Fruit fly (Drosophila melanogaster): ENCODE results near the gene CG34347.

Gene CG34347

dm6 chr3R:31314477-31314876 is 3.5 kb downstream of the CG34347 start:
- no peak for TF ChIP-seq CG17801 (GFP tag; optimal IDR thresholded peaks at IDR 0.05; ENCODE audit: partially characterized antibody)

- TF ChIP-seq CG17801 (GFP tag; optimal IDR thresholded peaks at IDR 0.05; ENCODE audit: partially characterized antibody) = no peak
These were observed 8.7 kb downstream of the CG34347 start for dm6 chr3R:31319426-31320221.

- TF ChIP-seq CG17801 (GFP tag; optimal IDR thresholded peaks at IDR 0.05; ENCODE audit: partially characterized antibody) = no peak
These were observed 9.5 kb downstream of the CG34347 start for dm6 chr3R:31320483-31320882.

- no peak for TF ChIP-seq CG17801 (GFP tag; optimal IDR thresholded peaks at IDR 0.05; ENCODE audit: partially characterized antibody)
These were observed 10.5 kb downstream of the CG34347 start for dm6 chr3R:31321410-31321809.

- no peak for TF ChIP-seq CG17801 (GFP tag; optimal IDR thresholded peaks at IDR 0.05; ENCODE audit: partially characterized antibody)
These were observed 11.3 kb downstream of the CG34347 start for dm6 chr3R:31322274-31322673.

- TF ChIP-seq CG17801 (GFP tag; optimal IDR thresholded peaks at IDR 0.05; ENCODE audit: partially characterized antibody) = no peak
These were observed 13.5 kb downstream of the CG34347 start for dm6 chr3R:31324474-31324873.

- no peak for TF ChIP-seq CG17801 (GFP tag; optimal IDR thresholded peaks at IDR 0.05; ENCODE audit: partially characterized antibody)
These were observed 14.1 kb downstream of the CG34347 start for dm6 chr3R:31325055-31325454.

dm6 chr3R:31329809-31330208 is 18.9 kb downstream of the CG34347 start:
- TF ChIP-seq CG17801 (GFP tag; optimal IDR thresholded peaks at IDR 0.05; ENCODE audit: partially characterized antibody) = no peak

- no peak for TF ChIP-seq CG17801 (GFP tag; optimal IDR thresholded peaks at IDR 0.05; ENCODE audit: partially characterized antibody)
These were observed 25.3 kb downstream of the CG34347 start for dm6 chr3R:31336291-31336690.

dm6 chr3R:31339818-31340217 is 28.9 kb downstream of the CG34347 start:
- TF ChIP-seq CG17801 (GFP tag; optimal IDR thresholded peaks at IDR 0.05; ENCODE audit: partially characterized antibody) = no peak

dm6 chr3R:31340769-31341168 is 29.8 kb downstream of the CG34347 start:
- TF ChIP-seq CG17801 (GFP tag; optimal IDR thresholded peaks at IDR 0.05; ENCODE audit: partially characterized antibody) = no peak

dm6 chr3R:31342574-31342973 is 31.6 kb downstream of the CG34347 start:
- TF ChIP-seq CG17801 (GFP tag; optimal IDR thresholded peaks at IDR 0.05; ENCODE audit: partially characterized antibody) = no peak

dm6 chr3R:31345626-31346025 is 34.7 kb downstream of the CG34347 start:
- no peak for TF ChIP-seq CG17801 (GFP tag; optimal IDR thresholded peaks at IDR 0.05; ENCODE audit: partially characterized antibody)

- TF ChIP-seq CG17801 (GFP tag; optimal IDR thresholded peaks at IDR 0.05; ENCODE audit: partially characterized antibody) = no peak
These were observed 35.7 kb downstream of the CG34347 start for dm6 chr3R:31346657-31347056.

- TF ChIP-seq CG17801 (GFP tag; optimal IDR thresholded peaks at IDR 0.05; ENCODE audit: partially characterized antibody) = no peak
These were observed 52.7 kb downstream of the CG34347 start for dm6 chr3R:31363615-31364014.

dm6 chr3R:31369054-31369453 is 58.1 kb downstream of the CG34347 start:
- no peak for TF ChIP-seq CG17801 (GFP tag; optimal IDR thresholded peaks at IDR 0.05; ENCODE audit: partially characterized antibody)

- TF ChIP-seq CG17801 (GFP tag; optimal IDR thresholded peaks at IDR 0.05; ENCODE audit: partially characterized antibody) = no peak
These were observed 59.2 kb downstream of the CG34347 start for dm6 chr3R:31370204-31370603.

Measured in ovary, adult (tissue).